Fruit fly (Drosophila melanogaster) whole organism, embryonic: ENCODE results near the gene Pka-C3.

Experiments
- Abd-B ChIP-seq: fragments of 200-800 bp; sonication (Bioruptor generic); optimal IDR thresholded peaks from 2 replicates; lab custom pipeline; 2018; ENCODE audit warnings: missing biosample characterization, mild to moderate bottlenecking, missing genetic modification characterization, moderate library complexity
- CG10959 ChIP-seq: fragments of 200-800 bp; sonication (Bioruptor generic); IDR thresholded peaks from 2 replicates; pipeline ENCODE4 v1.3.6; 2022; ENCODE audit warnings: missing biosample characterization, missing genetic modification characterization
- CG12155 ChIP-seq: fragments of 200-800 bp; sonication (Bioruptor generic); optimal IDR thresholded peaks from 3 replicates; lab custom pipeline; 2016; ENCODE audit warnings: missing biosample characterization, missing genetic modification characterization
- CG13123 ChIP-seq: fragments of 200-800 bp; sonication (Bioruptor generic); optimal IDR thresholded peaks from 2 replicates; lab custom pipeline; 2016; ENCODE audit warnings: missing biosample characterization, missing genetic modification characterization
- CG13287 ChIP-seq: fragments of 200-800 bp; sonication (Bioruptor generic); IDR thresholded peaks from 2 replicates; pipeline ENCODE4 v1.3.6; 2022; ENCODE audit warnings: missing biosample characterization, missing genetic modification characterization; ENCODE audit not compliant: partially characterized antibody
- CG13894 ChIP-seq: fragments of 200-800 bp; sonication (Bioruptor generic); optimal IDR thresholded peaks from 3 replicates; lab custom pipeline; 2018; ENCODE audit warnings: missing biosample characterization, mild to moderate bottlenecking, missing genetic modification characterization, moderate library complexity
- CG14710 ChIP-seq: fragments of 200-800 bp; sonication (Bioruptor generic); optimal IDR thresholded peaks from 3 replicates; lab custom pipeline; 2019; ENCODE audit warnings: missing biosample characterization, mild to moderate bottlenecking, missing genetic modification characterization, moderate library complexity
- CG15011 ChIP-seq: fragments of 200-800 bp; sonication (Bioruptor generic); optimal IDR thresholded peaks from 3 replicates; lab custom pipeline; 2018; ENCODE audit warnings: missing biosample characterization, mild to moderate bottlenecking, missing genetic modification characterization
- CG15073 ChIP-seq: fragments of 200-800 bp; sonication (Bioruptor generic); optimal IDR thresholded peaks from 2 replicates; lab custom pipeline; 2016; ENCODE audit warnings: missing biosample characterization, missing genetic modification characterization
- CG2129 ChIP-seq: fragments of 200-800 bp; sonication (Bioruptor generic); IDR thresholded peaks from 2 replicates; pipeline ENCODE4 v1.3.6; 2022; ENCODE audit warnings: missing biosample characterization, missing genetic modification characterization; ENCODE audit not compliant: partially characterized antibody
- CG30403 ChIP-seq: fragments of 200-800 bp; sonication (Bioruptor generic); optimal IDR thresholded peaks from 3 replicates; lab custom pipeline; 2016; ENCODE audit warnings: missing biosample characterization, missing genetic modification characterization
- CG30431 ChIP-seq: fragments of 200-800 bp; sonication (Bioruptor generic); optimal IDR thresholded peaks from 2 replicates; lab custom pipeline; 2017; ENCODE audit warnings: missing biosample characterization, missing genetic modification characterization
- CG31224 ChIP-seq: fragments of 200-800 bp; sonication (Bioruptor generic); IDR thresholded peaks from 2 replicates; pipeline ENCODE4 v1.3.6; 2022; ENCODE audit warnings: missing biosample characterization, missing genetic modification characterization
- CG31441 ChIP-seq: fragments of 200-800 bp; sonication (Bioruptor generic); IDR thresholded peaks from 2 replicates; pipeline ENCODE4 v1.3.6; 2022; ENCODE audit warnings: missing biosample characterization, missing genetic modification characterization
- CG32772 ChIP-seq: fragments of 200-800 bp; sonication (Bioruptor generic); IDR thresholded peaks from 2 replicates; pipeline ENCODE4 v1.3.6; 2022; ENCODE audit warnings: missing biosample characterization, missing genetic modification characterization
- CG4820 ChIP-seq: fragments of 200-800 bp; sonication (Bioruptor generic); optimal IDR thresholded peaks from 3 replicates; lab custom pipeline; 2016; ENCODE audit warnings: missing biosample characterization, missing genetic modification characterization
- CG6272 ChIP-seq: fragments of 200-800 bp; sonication (Bioruptor generic); IDR thresholded peaks from 2 replicates; pipeline ENCODE4 v1.3.6; 2022; ENCODE audit warnings: missing biosample characterization, missing genetic modification characterization
- CG8388 ChIP-seq: fragments of 200-800 bp; sonication (Bioruptor generic); optimal IDR thresholded peaks from 2 replicates; lab custom pipeline; 2019; ENCODE audit warnings: missing biosample characterization, mild to moderate bottlenecking, missing genetic modification characterization, moderate library complexity
- CG9817 ChIP-seq: fragments of 200-800 bp; sonication (Bioruptor generic); optimal IDR thresholded peaks from 2 replicates; lab custom pipeline; 2018; ENCODE audit warnings: missing biosample characterization, mild to moderate bottlenecking, missing genetic modification characterization, moderate library complexity
- CG9932 ChIP-seq: fragments of 200-800 bp; sonication (Bioruptor generic); IDR thresholded peaks from 2 replicates; pipeline ENCODE4 v1.3.6; 2022; ENCODE audit warnings: missing biosample characterization, missing genetic modification characterization
- Chrac-16 ChIP-seq: fragments of 200-800 bp; sonication (Bioruptor generic); optimal IDR thresholded peaks from 3 replicates; lab custom pipeline; 2016; ENCODE audit warnings: missing biosample characterization, missing genetic modification characterization
- CkIIα-i1 ChIP-seq: fragments of 200-800 bp; sonication (Bioruptor generic); IDR thresholded peaks from 2 replicates; pipeline ENCODE4 v1.3.6; 2022; ENCODE audit warnings: missing biosample characterization, missing genetic modification characterization
- Doc2 ChIP-seq: fragments of 200-800 bp; sonication (Bioruptor generic); IDR thresholded peaks from 2 replicates; pipeline ENCODE4 v1.3.6; 2022; ENCODE audit warnings: missing biosample characterization, missing genetic modification characterization
- Doc3 ChIP-seq: fragments of 200-800 bp; sonication (Bioruptor generic); IDR thresholded peaks from 3 replicates; pipeline ENCODE4 v1.3.6; 2022; ENCODE audit warnings: missing biosample characterization, missing genetic modification characterization; ENCODE audit not compliant: partially characterized antibody
- ERR ChIP-seq: fragments of 200-800 bp; sonication (Bioruptor generic); optimal IDR thresholded peaks from 2 replicates; lab custom pipeline; 2016; ENCODE audit warnings: missing biosample characterization, missing genetic modification characterization
- HLH54F ChIP-seq: fragments of 200-800 bp; sonication (Bioruptor generic); optimal IDR thresholded peaks from 3 replicates; lab custom pipeline; 2016; ENCODE audit warnings: missing biosample characterization, missing genetic modification characterization
- Hand ChIP-seq: fragments of 200-800 bp; sonication (Bioruptor generic); optimal IDR thresholded peaks from 2 replicates; lab custom pipeline; 2017; ENCODE audit warnings: mild to moderate bottlenecking, missing biosample characterization, missing genetic modification reagents, missing genetic modification characterization
- NC2α ChIP-seq: fragments of 200-800 bp; sonication (Bioruptor generic); optimal IDR thresholded peaks from 2 replicates; lab custom pipeline; 2016; ENCODE audit warnings: missing biosample characterization, missing genetic modification characterization
- NK7.1 ChIP-seq: fragments of 200-800 bp; sonication (Bioruptor generic); optimal IDR thresholded peaks from 3 replicates; lab custom pipeline; 2016; ENCODE audit warnings: missing biosample characterization, missing genetic modification characterization
- Ravus ChIP-seq: fragments of 200-800 bp; sonication (Bioruptor generic); IDR thresholded peaks from 2 replicates; pipeline ENCODE4 v1.3.6; 2022; ENCODE audit warnings: missing biosample characterization, missing genetic modification characterization
- Six4 ChIP-seq: fragments of 200-800 bp; sonication (Bioruptor generic); optimal IDR thresholded peaks from 2 replicates; lab custom pipeline; 2016; ENCODE audit warnings: missing biosample characterization, missing genetic modification characterization
- Spps ChIP-seq: fragments of 200-800 bp; sonication (Bioruptor generic); optimal IDR thresholded peaks from 2 replicates; lab custom pipeline; 2018; ENCODE audit warnings: missing biosample characterization, mild to moderate bottlenecking, missing genetic modification characterization
- Trl ChIP-seq, 3 experiments: fragments of >200 bp in 2 of 3; fragments of 200-800 bp in 1 of 3; sonication (Bioruptor generic) in 1 of 3; optimal IDR thresholded peaks; 2 replicates in 1 of 3; 3 replicates in 2 of 3; lab custom pipeline; 2016 to 2017; ENCODE audit warnings: missing biosample characterization in 1 of 3, missing genetic modification characterization in 1 of 3
- YL-1 ChIP-seq: fragments of 200-800 bp; sonication (Bioruptor generic); optimal IDR thresholded peaks from 3 replicates; lab custom pipeline; 2017; ENCODE audit warnings: missing biosample characterization, mild to moderate bottlenecking, missing genetic modification characterization
- ato ChIP-seq: fragments of 200-800 bp; sonication (Bioruptor generic); IDR thresholded peaks from 2 replicates; pipeline ENCODE4 v1.3.6; 2022; ENCODE audit warnings: missing biosample characterization, missing genetic modification characterization; ENCODE audit not compliant: partially characterized antibody
- br ChIP-seq: fragments of >200 bp; optimal IDR thresholded peaks from 2 replicates; lab custom pipeline; 2017
- caup ChIP-seq: fragments of 200-800 bp; sonication (Bioruptor generic); optimal IDR thresholded peaks from 3 replicates; lab custom pipeline; 2017; ENCODE audit warnings: missing biosample characterization, mild to moderate bottlenecking, missing genetic modification characterization, moderate library complexity; ENCODE audit not compliant: severe bottlenecking
- croc ChIP-seq: fragments of 200-800 bp; sonication (Bioruptor generic); conservative IDR thresholded peaks from 3 replicates; pipeline ENCODE4 v1.3.6; 2022; ENCODE audit warnings: missing biosample characterization, missing genetic modification characterization
- dmrt11E ChIP-seq: fragments of 200-800 bp; sonication (Bioruptor generic); optimal IDR thresholded peaks from 3 replicates; lab custom pipeline; 2018; ENCODE audit warnings: missing biosample characterization, mild to moderate bottlenecking, missing genetic modification characterization, moderate library complexity
- emc ChIP-seq: fragments of 200-800 bp; sonication (Bioruptor generic); optimal IDR thresholded peaks from 2 replicates; lab custom pipeline; 2016; ENCODE audit warnings: missing biosample characterization, missing genetic modification characterization
- esg ChIP-seq: fragments of 200-800 bp; sonication (Bioruptor generic); conservative IDR thresholded peaks from 2 replicates; pipeline ENCODE4 v1.3.6; 2022; ENCODE audit warnings: missing biosample characterization, missing genetic modification characterization
- inv ChIP-seq: fragments of 200-800 bp; sonication (Bioruptor generic); IDR thresholded peaks from 2 replicates; pipeline ENCODE4 v1.3.6; 2022; ENCODE audit warnings: missing biosample characterization, missing genetic modification characterization; ENCODE audit not compliant: partially characterized antibody
- p53 ChIP-seq: fragments of 200-800 bp; sonication (Bioruptor generic); optimal IDR thresholded peaks from 2 replicates; lab custom pipeline; 2016; ENCODE audit warnings: missing biosample characterization, missing genetic modification characterization
- psq ChIP-seq: fragments of 200-800 bp; sonication (Bioruptor generic); optimal IDR thresholded peaks from 2 replicates; lab custom pipeline; 2017; ENCODE audit warnings: missing biosample characterization, missing genetic modification characterization
- pzg ChIP-seq: fragments of 200-800 bp; sonication (Bioruptor generic); optimal IDR thresholded peaks from 3 replicates; lab custom pipeline; 2018; ENCODE audit warnings: missing biosample characterization, mild to moderate bottlenecking, missing genetic modification characterization, moderate library complexity
- sens-2 ChIP-seq: fragments of 200-800 bp; sonication (Bioruptor generic); IDR thresholded peaks from 2 replicates; pipeline ENCODE4 v1.3.6; 2022; ENCODE audit warnings: missing biosample characterization, missing genetic modification characterization
- sr ChIP-seq: fragments of 200-800 bp; sonication (Bioruptor generic); IDR thresholded peaks from 3 replicates; pipeline ENCODE4 v1.3.6; 2022; ENCODE audit warnings: missing biosample characterization, missing genetic modification characterization
- stwl ChIP-seq: fragments of 200-800 bp; sonication (Bioruptor generic); optimal IDR thresholded peaks from 3 replicates; lab custom pipeline; 2018; ENCODE audit warnings: missing biosample characterization, mild to moderate bottlenecking, missing genetic modification characterization, moderate library complexity
- wor ChIP-seq: fragments of 200-800 bp; sonication (Bioruptor generic); IDR thresholded peaks from 2 replicates; pipeline ENCODE4 v1.3.6; 2022; ENCODE audit warnings: missing biosample characterization, missing genetic modification characterization
- zfh2 ChIP-seq: fragments of 200-800 bp; sonication (Bioruptor generic); optimal IDR thresholded peaks from 2 replicates; lab custom pipeline; 2016; ENCODE audit warnings: missing biosample characterization, missing genetic modification characterization

Gene Pka-C3

DNA sequence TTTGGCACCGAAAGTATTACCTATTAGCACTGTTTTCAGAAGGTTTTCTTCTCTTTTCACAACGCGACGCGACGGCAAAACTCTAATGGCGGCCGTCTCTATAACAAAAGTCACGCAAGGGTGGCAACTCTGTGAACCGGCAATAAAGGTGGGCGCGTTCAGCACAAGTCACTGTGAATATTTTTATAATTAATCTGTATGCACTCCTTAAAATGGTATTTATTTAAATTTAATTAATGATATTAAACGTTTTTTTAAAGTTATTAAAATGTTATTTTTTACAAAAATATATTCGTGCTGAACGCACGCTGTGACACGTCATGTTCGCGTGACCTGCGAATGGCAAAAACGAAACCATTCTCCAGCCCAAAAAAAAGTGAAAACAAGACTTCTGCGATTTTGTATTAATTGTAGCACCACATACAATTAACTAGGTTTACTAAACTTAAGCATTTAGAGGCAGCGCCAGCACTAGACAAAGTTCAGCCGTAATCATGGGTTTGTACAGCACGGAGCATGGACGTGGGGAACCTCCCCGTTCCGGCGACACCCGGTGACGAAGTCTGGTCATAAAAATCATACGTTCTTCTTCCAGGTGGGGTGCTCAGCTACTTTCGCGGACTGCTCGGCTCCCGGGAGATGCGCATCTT is 28.3 kb upstream of the Pka-C3 start, which contains the start of the genes brm and Arl1 (continued):
- TF ChIP-seq CG10959: peak; percentile 97
- TF ChIP-seq CG31224 (GFP tag; lab: Robert Waterston, UW): peak; percentile 98
- TF ChIP-seq CG9932 (GFP tag; lab: Robert Waterston, UW): peak; percentile 100
- TF ChIP-seq CG13287 (GFP tag; lab: Robert Waterston, UW): peak; percentile 72
- peak; percentile 95 for TF ChIP-seq Spps (tag; lab: Kevin White, UChicago)
- peak; percentile 18 for TF ChIP-seq p53 (GFP tag; lab: Kevin White, UChicago)
- TF ChIP-seq esg (GFP tag; lab: Robert Waterston, UW): peak; percentile 99
- TF ChIP-seq Doc2 (GFP tag; lab: Robert Waterston, UW): peak; percentile 96
- peak; percentile 97 for TF ChIP-seq Ravus (GFP tag; lab: Robert Waterston, UW)
- peak; percentile 99 for TF ChIP-seq CG32772
- TF ChIP-seq CG30403 (GFP tag; lab: Kevin White, UChicago): peak; percentile 98
- peak; percentile 95 for TF ChIP-seq Six4 (GFP tag; lab: Kevin White, UChicago)
- peak; percentile 52 for TF ChIP-seq NK7.1
- no peak for TF ChIP-seq Doc3 (GFP tag; lab: Robert Waterston, UW)
- TF ChIP-seq CG6272 (GFP tag; lab: Robert Waterston, UW): peak; percentile 99
- peak; percentile 99 for TF ChIP-seq CG9817 (tag; lab: Kevin White, UChicago)
- TF ChIP-seq CG12155 (GFP tag; lab: Kevin White, UChicago): peak; percentile 97
- TF ChIP-seq CG14710: peak; percentile 98
- TF ChIP-seq sr (GFP tag; lab: Robert Waterston, UW): peak; percentile 95
- TF ChIP-seq ERR: peak; percentile 69
- TF ChIP-seq CG15011 (GFP tag; lab: Kevin White, UChicago): peak; percentile 96
- peak; percentile 99 for TF ChIP-seq YL-1 (GFP tag; lab: Kevin White, UChicago)
- no peak for TF ChIP-seq stwl (tag; lab: Kevin White, UChicago)
- peak; percentile 93 for TF ChIP-seq zfh2 (GFP tag; lab: Kevin White, UChicago)
- TF ChIP-seq NC2α (GFP tag; lab: Kevin White, UChicago): no peak
- TF ChIP-seq CkIIα-i1: peak; percentile 92
- TF ChIP-seq emc (GFP tag; lab: Kevin White, UChicago): peak; percentile 74
- peak; percentile 93 for TF ChIP-seq Hand (GFP tag; lab: Kevin White, UChicago)
- peak; percentile 67 for TF ChIP-seq pzg
- TF ChIP-seq sens-2 (GFP tag; lab: Robert Waterston, UW): peak; percentile 98
- peak; percentile 94 for TF ChIP-seq psq
- peak; percentile 97 for TF ChIP-seq CG4820
- TF ChIP-seq HLH54F (GFP tag; lab: Kevin White, UChicago): peak; percentile 91
- TF ChIP-seq Chrac-16 (GFP tag; lab: Kevin White, UChicago): peak; percentile 98
- peak; percentile 98 for TF ChIP-seq wor
- no peak for TF ChIP-seq Trl (optimal IDR thresholded peaks at IDR 0.05; lab: Kevin White, UChicago)
- peak; percentile 85 for TF ChIP-seq Trl (GFP tag; optimal IDR thresholded peaks at IDR 0.05; lab: Kevin White, UChicago)
- TF ChIP-seq CG13123 (GFP tag; lab: Kevin White, UChicago): peak; percentile 95
- TF ChIP-seq ato: no peak
- TF ChIP-seq dmrt11E (tag; lab: Kevin White, UChicago): peak; percentile 98
- TF ChIP-seq CG8388 (GFP tag; lab: Kevin White, UChicago): peak; percentile 94
- no peak; the same call in 1 of the 2 replicates for TF ChIP-seq inv
- peak; percentile 82 for TF ChIP-seq CG15073 (GFP tag; lab: Kevin White, UChicago)
- no peak for TF ChIP-seq CG2129 (GFP tag; lab: Robert Waterston, UW)
- TF ChIP-seq Abd-B: peak; percentile 99
- TF ChIP-seq CG13894 (tag; lab: Kevin White, UChicago): peak; percentile 98
- TF ChIP-seq caup (GFP tag; lab: Kevin White, UChicago): peak; percentile 99
- TF ChIP-seq croc (GFP tag; lab: Robert Waterston, UW): peak; percentile 99
- TF ChIP-seq br (lab: Kevin White, UChicago): no peak
- peak; percentile 98 for TF ChIP-seq CG30431 (GFP tag; lab: Kevin White, UChicago)
- peak; percentile 100 for TF ChIP-seq CG31441
